Worm (Caenorhabditis elegans): ENCODE results near the gene F29F11.20.

- TF ChIP-seq skn-1 (tag; optimal IDR thresholded peaks at IDR 0.05) (no peak), unc-55 (GFP tag; optimal IDR thresholded peaks at IDR 0.05) (peak; percentile 17), sma-9 (GFP tag; optimal IDR thresholded peaks at IDR 0.05) (no peak), sma-9 (tag; optimal IDR thresholded peaks at IDR 0.05) (no peak), nhr-237 (tag; optimal IDR thresholded peaks at IDR 0.05) (no peak), alr-1 (tag; optimal IDR thresholded peaks at IDR 0.05) (no peak)
Measured at ce11 chrV:10657959-10658358, 29.7 kb upstream of the F29F11.20 start, which contains the start of gene tut-2.
